Worm (Caenorhabditis elegans) whole organism, L4 larva: ENCODE results near the gene T22F7.4.

ENCODE experiments used
- D1046.2 ChIP-seq: fragments of 200-800 bp; sonication (Bioruptor generic); IDR thresholded peaks from 2 replicates; pipeline ENCODE4 v1.3.6; 2022; ENCODE audit warnings: missing genetic modification characterization, missing compliant biosample characterization
- F26F4.8 ChIP-seq: fragments of 200-800 bp; sonication (Bioruptor generic); conservative IDR thresholded peaks from 2 replicates; pipeline ENCODE4 v1.3.6; 2022; ENCODE audit warnings: missing genetic modification characterization, missing compliant biosample characterization
- F44E2.7 ChIP-seq: fragments of 200-800 bp; sonication (Bioruptor generic); IDR thresholded peaks from 2 replicates; pipeline ENCODE4 v2.1.2; 2022; ENCODE audit warnings: missing genetic modification characterization, missing compliant biosample characterization
- F49E8.2 ChIP-seq: sonication (generic microtip); optimal IDR thresholded peaks from 2 replicates; lab custom pipeline; 2016; ENCODE audit warnings: missing compliant biosample characterization, mild to moderate bottlenecking, missing genetic modification characterization, borderline replicate concordance
- Y105C5A.15 ChIP-seq: fragments of 200-800 bp; sonication (Bioruptor generic); IDR thresholded peaks from 2 replicates; pipeline ENCODE4 v1.3.6; 2022; ENCODE audit warnings: missing genetic modification characterization, missing compliant biosample characterization
- Y5F2A.4 ChIP-seq: fragments of 200-800 bp; sonication (Bioruptor generic); optimal IDR thresholded peaks from 2 replicates; lab custom pipeline; 2018; ENCODE audit warnings: mild to moderate bottlenecking, missing genetic modification characterization, missing compliant biosample characterization
- ZK546.5 ChIP-seq, 2 experiments: sonication (generic microtip); optimal IDR thresholded peaks; 2 replicates each; lab custom pipeline; 2017; ENCODE audit warnings: missing biosample characterization in 2 of 2, missing genetic modification characterization in 2 of 2
- aha-1 ChIP-seq: fragments of 150-350 bp; peaks from one replicate; lab custom pipeline; 2014; ENCODE audit warnings: missing biosample characterization, missing genetic modification characterization
- ama-1 ChIP-seq: fragments of 150-350 bp; optimal IDR thresholded peaks from 2 replicates; lab custom pipeline; 2014; ENCODE audit warnings: inconsistent platforms, mixed read lengths
- ceh-20 ChIP-seq: fragments of 200-800 bp; sonication (Bioruptor generic); IDR thresholded peaks from 2 replicates; pipeline ENCODE4 v1.3.6; 2022; ENCODE audit warnings: missing genetic modification reagents, missing genetic modification characterization, missing compliant biosample characterization
- ceh-28 ChIP-seq: fragments of 150-350 bp; optimal IDR thresholded peaks from 2 replicates; lab custom pipeline; 2014; ENCODE audit warnings: missing biosample characterization, missing genetic modification reagents, missing genetic modification characterization
- ceh-32 ChIP-seq: sonication (generic microtip); optimal IDR thresholded peaks from 2 replicates; lab custom pipeline; 2016; ENCODE audit warnings: mild to moderate bottlenecking, missing genetic modification characterization, missing compliant biosample characterization; ENCODE audit not compliant: poor library complexity
- ceh-44 ChIP-seq: fragments of 200-800 bp; sonication (Bioruptor generic); IDR thresholded peaks from 2 replicates; pipeline ENCODE4 v1.3.6; 2022; ENCODE audit warnings: missing genetic modification reagents, missing genetic modification characterization, missing compliant biosample characterization
- daf-12 ChIP-seq: fragments of 150-350 bp; optimal IDR thresholded peaks from 2 replicates; lab custom pipeline; 2014; ENCODE audit warnings: missing biosample characterization, missing genetic modification reagents, missing genetic modification characterization
- daf-8 ChIP-seq: fragments of 200-800 bp; sonication (Bioruptor generic); IDR thresholded peaks from 2 replicates; pipeline ENCODE4 v1.3.6; 2022; ENCODE audit warnings: missing genetic modification characterization, missing compliant biosample characterization
- dve-1 ChIP-seq: sonication (generic microtip); optimal IDR thresholded peaks from 2 replicates; lab custom pipeline; 2017; ENCODE audit warnings: antibody characterized with exemption, mild to moderate bottlenecking, missing genetic modification characterization, missing compliant biosample characterization; ENCODE audit not compliant: insufficient read depth
- egl-27 ChIP-seq: sonication (generic microtip); optimal IDR thresholded peaks from 3 replicates; lab custom pipeline; 2017; ENCODE audit warnings: missing biosample characterization, missing genetic modification reagents, missing genetic modification characterization
- egl-43 ChIP-seq: fragments of 200-800 bp; sonication (Bioruptor generic); IDR thresholded peaks from 2 replicates; pipeline ENCODE4 v1.3.6; 2022; ENCODE audit warnings: missing genetic modification reagents, missing genetic modification characterization, missing compliant biosample characterization
- hlh-11 ChIP-seq: fragments of 200-800 bp; sonication (Bioruptor generic); optimal IDR thresholded peaks from 2 replicates; lab custom pipeline; 2018; ENCODE audit warnings: mild to moderate bottlenecking, missing genetic modification characterization, missing compliant biosample characterization
- hmg-1.1 ChIP-seq: fragments of 200-800 bp; sonication (Bioruptor generic); IDR thresholded peaks from 2 replicates; pipeline ENCODE4 v1.3.6; 2022; ENCODE audit warnings: missing genetic modification reagents, missing genetic modification characterization, missing compliant biosample characterization
- jun-1 ChIP-seq: fragments of 150-350 bp; optimal IDR thresholded peaks from 2 replicates; lab custom pipeline; 2014; ENCODE audit warnings: missing biosample characterization, missing genetic modification reagents, missing genetic modification characterization
- lin-15B ChIP-seq: fragments of 150-350 bp; sonication (generic microtip); optimal IDR thresholded peaks from 3 replicates; lab custom pipeline; 2014; ENCODE audit warnings: missing biosample characterization, missing genetic modification characterization
- madf-9 ChIP-seq: fragments of 200-800 bp; sonication (Bioruptor generic); conservative IDR thresholded peaks from 2 replicates; pipeline ENCODE4 v1.3.6; 2022; ENCODE audit warnings: missing genetic modification reagents, missing genetic modification characterization, missing compliant biosample characterization
- mdl-1 ChIP-seq, 2 experiments: fragments of 150-350 bp in 1 of 2; sonication (generic microtip) in 1 of 2; optimal IDR thresholded peaks; 2 replicates each; lab custom pipeline; 2014 to 2017; ENCODE audit warnings: missing biosample characterization in 2 of 2, missing genetic modification characterization in 2 of 2
- mep-1 ChIP-seq: fragments of 150-350 bp; sonication (generic microtip); optimal IDR thresholded peaks from 3 replicates; lab custom pipeline; 2014; ENCODE audit warnings: missing biosample characterization, missing genetic modification characterization
- mes-2 ChIP-seq: sonication (generic microtip); optimal IDR thresholded peaks from 2 replicates; lab custom pipeline; 2016; ENCODE audit warnings: missing genotype, mild to moderate bottlenecking, missing genetic modification characterization, missing compliant biosample characterization; ENCODE audit not compliant: poor library complexity, severe bottlenecking
- nhr-10 ChIP-seq: fragments of 150-350 bp; optimal IDR thresholded peaks from 2 replicates; lab custom pipeline; 2014; ENCODE audit warnings: missing biosample characterization, missing genetic modification characterization
- nhr-11 ChIP-seq: fragments of 150-350 bp; optimal IDR thresholded peaks from 2 replicates; lab custom pipeline; 2014; ENCODE audit warnings: missing biosample characterization, missing genetic modification characterization
- nhr-111 ChIP-seq: fragments of 200-800 bp; sonication (Bioruptor generic); optimal IDR thresholded peaks from 2 replicates; lab custom pipeline; 2018; ENCODE audit warnings: mild to moderate bottlenecking, missing genetic modification characterization, missing compliant biosample characterization
- nhr-237 ChIP-seq: sonication (generic microtip); optimal IDR thresholded peaks from 2 replicates; lab custom pipeline; 2017; ENCODE audit warnings: missing biosample characterization, missing genetic modification characterization
- nhr-25 ChIP-seq: sonication (generic microtip); optimal IDR thresholded peaks from 2 replicates; lab custom pipeline; 2017; ENCODE audit warnings: missing genetic modification characterization, mild to moderate bottlenecking, missing compliant biosample characterization, antibody characterized with exemption, moderate library complexity, borderline replicate concordance; ENCODE audit not compliant: insufficient read depth
- nhr-42 ChIP-seq: fragments of 200-800 bp; sonication (Bioruptor generic); IDR thresholded peaks from 2 replicates; pipeline ENCODE4 v1.3.6; 2022; ENCODE audit warnings: missing genetic modification characterization, missing compliant biosample characterization
- saeg-2 ChIP-seq: fragments of 200-800 bp; sonication (Bioruptor generic); IDR thresholded peaks from 2 replicates; pipeline ENCODE4 v1.3.6; 2022; ENCODE audit warnings: missing genetic modification reagents, missing genetic modification characterization, missing compliant biosample characterization
- snpc-1.2 ChIP-seq: fragments of 200-800 bp; sonication (Bioruptor generic); IDR thresholded peaks from 2 replicates; pipeline ENCODE4 v1.3.6; 2022; ENCODE audit warnings: missing genetic modification reagents, missing genetic modification characterization, missing compliant biosample characterization
- tag-97 ChIP-seq: fragments of 200-800 bp; sonication (Bioruptor generic); IDR thresholded peaks from 2 replicates; pipeline ENCODE4 v1.3.6; 2022; ENCODE audit warnings: missing genetic modification characterization, missing compliant biosample characterization
- tra-1 ChIP-seq: fragments of 200-800 bp; sonication (Bioruptor generic); IDR thresholded peaks from 2 replicates; pipeline ENCODE4 v1.3.6; 2022; ENCODE audit warnings: missing genetic modification reagents, missing genetic modification characterization, missing compliant biosample characterization
- unc-130 ChIP-seq: sonication (generic microtip); optimal IDR thresholded peaks from 2 replicates; lab custom pipeline; 2016; ENCODE audit warnings: missing genetic modification reagents, missing genetic modification characterization, missing compliant biosample characterization
- unc-62 ChIP-seq, 3 experiments: fragments of 150-350 bp in 1 of 3; sonication (generic microtip); optimal IDR thresholded peaks in 2 of 3; peaks in 1 of 3; 1 replicate in 1 of 3; 2 replicates in 2 of 3; lab custom pipeline; 2014 to 2017; ENCODE audit warnings: missing biosample characterization in 3 of 3, missing genetic modification characterization in 3 of 3, missing genetic modification reagents in 3 of 3, missing genotype in 1 of 3
- zfp-2 ChIP-seq: sonication (generic microtip); optimal IDR thresholded peaks from 2 replicates; lab custom pipeline; 2016; ENCODE audit warnings: mild to moderate bottlenecking, missing genetic modification characterization, missing compliant biosample characterization
- zfp-3 ChIP-seq: fragments of 200-800 bp; sonication (Bioruptor generic); conservative IDR thresholded peaks from 2 replicates; pipeline ENCODE4 v1.3.6; 2022; ENCODE audit warnings: missing genetic modification reagents, missing genetic modification characterization, missing compliant biosample characterization
- zip-2 ChIP-seq: fragments of 150-350 bp; optimal IDR thresholded peaks from 2 replicates; lab custom pipeline; 2014; ENCODE audit warnings: missing biosample characterization, missing genetic modification characterization
- ztf-11 ChIP-seq: fragments of 150-350 bp; optimal IDR thresholded peaks from 2 replicates; lab custom pipeline; 2014; ENCODE audit warnings: missing biosample characterization, missing genetic modification characterization
- ztf-7 ChIP-seq: fragments of 150-350 bp; optimal IDR thresholded peaks from 2 replicates; lab custom pipeline; 2014; ENCODE audit warnings: missing biosample characterization, missing genetic modification characterization

T22F7.4 gene

ce11 chrIII:526824-527223, at the start of gene T22F7.4:
Gene T22F7.4, minus strand, starts transcription at chrIII:526924.
- TF ChIP-seq snpc-1.2 (GFP tag; lab: Robert Waterston, UW): no peak
- TF ChIP-seq, all 104 proteins: peak for 0

ce11 chrIII:568815-569214, 42.1 kb upstream of the T22F7.4 start:
- TF ChIP-seq Y5F2A.4: no peak
- TF ChIP-seq jun-1: no peak

ce11 chrIII:564786-565185, 38.1 kb upstream of the T22F7.4 start:
- no peak for TF ChIP-seq F44E2.7
- TF ChIP-seq nhr-25 (tag; lab: Kevin White, UChicago): peak; percentile 25

- TF ChIP-seq mdl-1 (tag; optimal IDR thresholded peaks at IDR 0.05; lab: Kevin White, UChicago): no peak
- peak; percentile 34 for TF ChIP-seq dve-1
Measured at ce11 chrIII:563755-564154, 37.0 kb upstream of the T22F7.4 start.

ce11 chrIII:558832-559231, 32.1 kb upstream of the T22F7.4 start:
- TF ChIP-seq zip-2 (tag; lab: Kevin White, UChicago) (no peak), mep-1 (tag; lab: Kevin White, UChicago) (peak; percentile 44), ZK546.5 (tag; optimal IDR thresholded peaks at IDR 0.05; lab: Kevin White, UChicago) (no peak), ztf-11 (tag; lab: Kevin White, UChicago) (no peak), ceh-28 (tag; lab: Kevin White, UChicago) (no peak), lin-15B (tag; lab: Kevin White, UChicago) (no peak), nhr-237 (tag; lab: Kevin White, UChicago) (no peak), ceh-44 (GFP tag; lab: Robert Waterston, UW) (no peak), mes-2 (tag; lab: Kevin White, UChicago) (peak; percentile 66), tag-97 (GFP tag; lab: Robert Waterston, UW) (no peak), ztf-7 (tag; lab: Kevin White, UChicago) (no peak), hlh-11 (peak; percentile 90), mdl-1 (tag; optimal IDR thresholded peaks at IDR 0.05; lab: Kevin White, UChicago) (peak in 1 of 2 experiments; percentile 55), nhr-10 (no peak), zfp-3 (GFP tag; lab: Robert Waterston, UW) (no peak), daf-8 (GFP tag; lab: Robert Waterston, UW) (no peak), F26F4.8 (GFP tag; lab: Robert Waterston, UW) (no peak), unc-62 (GFP tag; optimal IDR thresholded peaks at IDR 0.05 in 1 of 2; lab: Kevin White, UChicago) (peak in 1 of 2 experiments; percentile 36), unc-62 (tag; optimal IDR thresholded peaks at IDR 0.05; lab: Kevin White, UChicago) (no peak), daf-12 (tag; lab: Kevin White, UChicago) (no peak), hmg-1.1 (GFP tag; lab: Robert Waterston, UW) (0 out of 2 replicates have a peak, but pooled peaks have one; percentile 34), nhr-42 (GFP tag; lab: Robert Waterston, UW) (no peak), saeg-2 (GFP tag; lab: Robert Waterston, UW) (no peak), F49E8.2 (no peak), D1046.2 (GFP tag; lab: Robert Waterston, UW) (no peak), ama-1 (lab: Kevin White, UChicago) (no peak), egl-43 (GFP tag; lab: Robert Waterston, UW) (0 out of 2 replicates have a peak, but pooled peaks have one; percentile 39), madf-9 (GFP tag; lab: Robert Waterston, UW) (no peak), ceh-32 (no peak), Y105C5A.15 (GFP tag; lab: Robert Waterston, UW) (no peak), jun-1 (no peak), zfp-2 (no peak), nhr-111 (GFP tag; lab: Kevin White, UChicago) (no peak), tra-1 (GFP tag; lab: Robert Waterston, UW) (no peak), aha-1 (tag; lab: Kevin White, UChicago) (peak; percentile 52), ceh-20 (GFP tag; lab: Robert Waterston, UW) (no peak), unc-130 (GFP tag; lab: Kevin White, UChicago) (no peak), egl-27 (tag; lab: Kevin White, UChicago) (no peak), nhr-11 (no peak)
